Fruit fly (Drosophila melanogaster): ENCODE measurements around the gene smog.

The smog gene

dm6 chr2L:4810697-4811490 lies 41.8 kb upstream of the smog start (continued):
- TF ChIP-seq CG6813 (GFP tag; optimal IDR thresholded peaks at IDR 0.05) (peak; percentile 44), sna (GFP tag; IDR thresholded peaks at IDR 0.05; ENCODE audit: partially characterized antibody) (no peak), Elba2 (GFP tag; optimal IDR thresholded peaks at IDR 0.05) (no peak), Max (GFP tag; optimal IDR thresholded peaks at IDR 0.05) (peak; percentile 76), ap (GFP tag; IDR thresholded peaks at IDR 0.05) (no peak), Hr51 (GFP tag; optimal IDR thresholded peaks at IDR 0.05) (peak in 1 of 2 experiments; percentile 71), CG4282 (GFP tag; optimal IDR thresholded peaks at IDR 0.05) (no peak), CG11695 (GFP tag; IDR thresholded peaks at IDR 0.05) (peak; percentile 32; the same call in 1 of the 3 replicates), ewg (GFP tag; optimal IDR thresholded peaks at IDR 0.05) (peak; percentile 27), pita (GFP tag; optimal IDR thresholded peaks at IDR 0.05) (no peak), hbn (GFP tag; IDR thresholded peaks at IDR 0.05; ENCODE audit: partially characterized antibody) (no peak), tio (GFP tag; optimal IDR thresholded peaks at IDR 0.05) (peak; percentile 80), CG4424 (GFP tag; optimal IDR thresholded peaks at IDR 0.05) (peak; percentile 58), ranshi (GFP tag; IDR thresholded peaks at IDR 0.05) (peak; percentile 25; the same call in 1 of the 2 replicates), CG8089 (GFP tag; optimal IDR thresholded peaks at IDR 0.05) (no peak), CG30403 (GFP tag; optimal IDR thresholded peaks at IDR 0.05) (peak; percentile 89), CG13123 (GFP tag; optimal IDR thresholded peaks at IDR 0.05) (no peak), sd (tag; optimal IDR thresholded peaks at IDR 0.05) (no peak), Nf-YC (tag; optimal IDR thresholded peaks at IDR 0.05) (no peak), zen (tag; optimal IDR thresholded peaks at IDR 0.05) (peak; percentile 3), CG15479 (GFP tag; optimal IDR thresholded peaks at IDR 0.05) (no peak), Fer1 (GFP tag; optimal IDR thresholded peaks at IDR 0.05) (peak; percentile 7), CG12236 (GFP tag; optimal IDR thresholded peaks at IDR 0.05) (no peak), cg (GFP tag; optimal IDR thresholded peaks at IDR 0.05) (no peak), Atf-2 (GFP tag; optimal IDR thresholded peaks at IDR 0.05) (peak; percentile 2), ssp (GFP tag; IDR thresholded peaks at IDR 0.05) (peak; percentile 60), sqz (GFP tag; optimal IDR thresholded peaks at IDR 0.05) (no peak), CG8944 (GFP tag; optimal IDR thresholded peaks at IDR 0.05) (no peak), CG9215 (GFP tag; IDR thresholded peaks at IDR 0.05) (0 out of 2 replicates have a peak, but pooled peaks have one; percentile 21), Tbp (GFP tag; optimal IDR thresholded peaks at IDR 0.05) (no peak), klu (GFP tag; IDR thresholded peaks at IDR 0.05) (peak; percentile 68; the same call in 1 of the 2 replicates), Six4 (GFP tag; optimal IDR thresholded peaks at IDR 0.05) (peak; percentile 61), Drgx (GFP tag; IDR thresholded peaks at IDR 0.05) (no peak), CG14050 (GFP tag; IDR thresholded peaks at IDR 0.05) (peak; percentile 16; the same call in 1 of the 3 replicates), CG7786 (GFP tag; optimal IDR thresholded peaks at IDR 0.05) (peak; percentile 27), HmgZ (tag; optimal IDR thresholded peaks at IDR 0.05) (no peak), CG4617 (GFP tag; optimal IDR thresholded peaks at IDR 0.05; ENCODE audit: borderline replicate concordance) (no peak), vvl (GFP tag; IDR thresholded peaks at IDR 0.05) (peak; percentile 67), dm (GFP tag; optimal IDR thresholded peaks at IDR 0.05) (no peak), Dref (GFP tag; IDR thresholded peaks at IDR 0.05) (no peak), Lpt (GFP tag; optimal IDR thresholded peaks at IDR 0.05) (no peak), Spps (tag; optimal IDR thresholded peaks at IDR 0.05) (no peak), gt (GFP tag; IDR thresholded peaks at IDR 0.05) (no peak), croc (GFP tag; conservative IDR thresholded peaks at IDR 0.05) (0 out of 3 replicates have a peak, but pooled peaks have one; percentile 20), Aef1 (GFP tag; IDR thresholded peaks at IDR 0.05) (peak; percentile 59), sc (optimal IDR thresholded peaks at IDR 0.05) (no peak), sc (GFP tag; optimal IDR thresholded peaks at IDR 0.05) (peak; percentile 75), CG31365 (tag; optimal IDR thresholded peaks at IDR 0.05) (no peak), zfh2 (GFP tag; optimal IDR thresholded peaks at IDR 0.05) (peak; percentile 21), Gug (GFP tag; IDR thresholded peaks at IDR 0.05) (no peak)
